Worm (Caenorhabditis elegans) whole organism, L3 larva: ENCODE results near the gene R07H5.11.

Experiments used
- ZK546.5 ChIP-seq: sonication (generic microtip); optimal IDR thresholded peaks from 2 replicates; lab custom pipeline; 2017; ENCODE audit warnings: missing biosample characterization, missing genetic modification characterization
- aly-2 ChIP-seq: fragments of 150-350 bp; optimal IDR thresholded peaks from 2 replicates; lab custom pipeline; 2014; ENCODE audit warnings: missing biosample characterization, missing genetic modification characterization
- ceh-16 ChIP-seq: sonication (generic microtip); optimal IDR thresholded peaks from 2 replicates; lab custom pipeline; 2017; ENCODE audit warnings: missing biosample characterization, missing genetic modification characterization
- egl-27 ChIP-seq: sonication (generic microtip); optimal IDR thresholded peaks from 4 replicates; lab custom pipeline; 2017; ENCODE audit warnings: missing biosample characterization, missing genetic modification reagents, missing genetic modification characterization
- hmg-11 ChIP-seq: sonication (generic microtip); optimal IDR thresholded peaks from 2 replicates; lab custom pipeline; 2016; ENCODE audit warnings: missing genetic modification characterization, missing compliant biosample characterization
- mdl-1 ChIP-seq: fragments of 150-350 bp; optimal IDR thresholded peaks from 2 replicates; lab custom pipeline; 2014; ENCODE audit warnings: missing biosample characterization, missing genetic modification characterization
- nfya-1 ChIP-seq: sonication (generic microtip); optimal IDR thresholded peaks from 2 replicates; lab custom pipeline; 2017; ENCODE audit warnings: missing genetic modification characterization, mild to moderate bottlenecking, missing compliant biosample characterization, antibody characterized with exemption, moderate library complexity; ENCODE audit not compliant: insufficient read depth
- nhr-25 ChIP-seq: sonication (generic microtip); optimal IDR thresholded peaks from 2 replicates; lab custom pipeline; 2017; ENCODE audit warnings: missing biosample characterization, missing genetic modification characterization
- nhr-28 ChIP-seq: fragments of 150-350 bp; optimal IDR thresholded peaks from 2 replicates; lab custom pipeline; 2014; ENCODE audit warnings: missing biosample characterization, missing genetic modification characterization
- snpc-4 ChIP-seq: fragments of 150-350 bp; optimal IDR thresholded peaks from 2 replicates; lab custom pipeline; 2014; ENCODE audit warnings: missing biosample characterization, missing genetic modification characterization
- ztf-11 ChIP-seq: fragments of 150-350 bp; optimal IDR thresholded peaks from 2 replicates; lab custom pipeline; 2014; ENCODE audit warnings: missing biosample characterization, missing genetic modification characterization
- ztf-4 ChIP-seq: fragments of 150-350 bp; optimal IDR thresholded peaks from 2 replicates; lab custom pipeline; 2014; ENCODE audit warnings: missing biosample characterization, missing genetic modification characterization

- TF ChIP-seq hmg-11 (no peak), ceh-16 (no peak), nfya-1 (tag; lab: Kevin White, UChicago) (no peak), ZK546.5 (tag; lab: Kevin White, UChicago) (no peak), mdl-1 (tag; lab: Kevin White, UChicago) (no peak), egl-27 (no peak), ztf-11 (tag; lab: Kevin White, UChicago) (no peak), ztf-4 (no peak), nhr-28 (no peak), nhr-25 (no peak), snpc-4 (tag; lab: Kevin White, UChicago) (no peak), aly-2 (tag; lab: Kevin White, UChicago) (no peak)
Measured at ce11 chrIV:11189411-11189810, 13.2 kb upstream of the R07H5.11 start, which contains the start of gene fbxb-79.
